Fruit fly (Drosophila melanogaster): ENCODE results near the gene CG31642.
A peak's percentile ranks its signal among the peaks of the same experiment; 100 is the strongest.

CG31642 gene

dm6 chr2L:6075345-6075744 is 43.0 kb upstream of the CG31642 start (continued):
- no peak for TF ChIP-seq sc (optimal IDR thresholded peaks at IDR 0.05)
- no peak for TF ChIP-seq sc (GFP tag; optimal IDR thresholded peaks at IDR 0.05)
- TF ChIP-seq CG7745 (tag; optimal IDR thresholded peaks at IDR 0.05): peak; percentile 95
- no peak for TF ChIP-seq wdn (GFP tag; IDR thresholded peaks at IDR 0.05)
- peak; percentile 34 for TF ChIP-seq nerfin-1 (tag; optimal IDR thresholded peaks at IDR 0.05)
- no peak for TF ChIP-seq MTF-1 (GFP tag; optimal IDR thresholded peaks at IDR 0.05; ENCODE audit: borderline replicate concordance)
- TF ChIP-seq Hand (GFP tag; optimal IDR thresholded peaks at IDR 0.05): no peak
- peak; percentile 95 for TF ChIP-seq kni (GFP tag; optimal IDR thresholded peaks at IDR 0.05)
- no peak for TF ChIP-seq dpn (GFP tag; optimal IDR thresholded peaks at IDR 0.05)
- TF ChIP-seq CG4404 (GFP tag; IDR thresholded peaks at IDR 0.05): no peak
- TF ChIP-seq corto (GFP tag; optimal IDR thresholded peaks at IDR 0.05): no peak
- TF ChIP-seq CG9817 (tag; optimal IDR thresholded peaks at IDR 0.05): no peak
- TF ChIP-seq emc (GFP tag; optimal IDR thresholded peaks at IDR 0.05): no peak
- TF ChIP-seq CG12236 (GFP tag; optimal IDR thresholded peaks at IDR 0.05): no peak
- TF ChIP-seq Side (GFP tag; optimal IDR thresholded peaks at IDR 0.05): no peak
- TF ChIP-seq CG13624 (GFP tag; optimal IDR thresholded peaks at IDR 0.05): no peak
- no peak for TF ChIP-seq Xbp1 (GFP tag; optimal IDR thresholded peaks at IDR 0.05)
- TF ChIP-seq ewg (GFP tag; optimal IDR thresholded peaks at IDR 0.05): no peak
- TF ChIP-seq E2f2 (GFP tag; IDR thresholded peaks at IDR 0.05): no peak
- TF ChIP-seq CG10147 (GFP tag; optimal IDR thresholded peaks at IDR 0.05): no peak
- no peak for TF ChIP-seq Lhr (GFP tag; optimal IDR thresholded peaks at IDR 0.05)
- TF ChIP-seq CG3838 (GFP tag; optimal IDR thresholded peaks at IDR 0.05): no peak
- peak; percentile 43 for TF ChIP-seq Hr3 (GFP tag; optimal IDR thresholded peaks at IDR 0.05)
- peak; percentile 48 for TF ChIP-seq Deaf1 (tag; optimal IDR thresholded peaks at IDR 0.05)
- no peak for TF ChIP-seq CG7786 (GFP tag; optimal IDR thresholded peaks at IDR 0.05)
- no peak for TF ChIP-seq br (optimal IDR thresholded peaks at IDR 0.05)
- TF ChIP-seq Camta (GFP tag; optimal IDR thresholded peaks at IDR 0.05): no peak
- TF ChIP-seq CG13296 (GFP tag; optimal IDR thresholded peaks at IDR 0.05): no peak
- TF ChIP-seq pum (GFP tag; optimal IDR thresholded peaks at IDR 0.05): no peak
- TF ChIP-seq CG10543 (GFP tag; optimal IDR thresholded peaks at IDR 0.05): peak; percentile 41
- no peak for TF ChIP-seq Med (GFP tag)
- TF ChIP-seq CG31441 (GFP tag; IDR thresholded peaks at IDR 0.05): no peak
- TF ChIP-seq fd64A (GFP tag; optimal IDR thresholded peaks at IDR 0.05): peak; percentile 2
- TF ChIP-seq CG12104 (GFP tag; optimal IDR thresholded peaks at IDR 0.05): no peak
- TF ChIP-seq chn (GFP tag; optimal IDR thresholded peaks at IDR 0.05): no peak
- TF ChIP-seq HLHmδ (GFP tag; optimal IDR thresholded peaks at IDR 0.05): no peak
- TF ChIP-seq otp (GFP tag; IDR thresholded peaks at IDR 0.05): no peak
- TF ChIP-seq Pdp1 (GFP tag; optimal IDR thresholded peaks at IDR 0.05): no peak
- TF ChIP-seq NK7.1 (GFP tag; optimal IDR thresholded peaks at IDR 0.05): no peak
- no peak for TF ChIP-seq CG3407 (GFP tag; optimal IDR thresholded peaks at IDR 0.05)
- no peak for TF ChIP-seq D (optimal IDR thresholded peaks at IDR 0.05)
- no peak for TF ChIP-seq D (GFP tag; optimal IDR thresholded peaks at IDR 0.05)
- TF ChIP-seq Chrac-16 (GFP tag; optimal IDR thresholded peaks at IDR 0.05): no peak
- TF ChIP-seq Usf (GFP tag; optimal IDR thresholded peaks at IDR 0.05): no peak
- TF ChIP-seq Hsf (GFP tag; optimal IDR thresholded peaks at IDR 0.05): no peak
- TF ChIP-seq CG3847 (GFP tag; IDR thresholded peaks at IDR 0.05): no peak
- no peak for TF ChIP-seq ab (GFP tag; optimal IDR thresholded peaks at IDR 0.05)
- no peak for TF ChIP-seq CG17802 (tag; optimal IDR thresholded peaks at IDR 0.05)
- TF ChIP-seq Atf3 (GFP tag; optimal IDR thresholded peaks at IDR 0.05): peak; percentile 0
- TF ChIP-seq odd (GFP tag; optimal IDR thresholded peaks at IDR 0.05): no peak
- peak; percentile 55 for TF ChIP-seq CG13894 (tag; optimal IDR thresholded peaks at IDR 0.05)
- TF ChIP-seq Asciz (GFP tag; optimal IDR thresholded peaks at IDR 0.05): no peak
- TF ChIP-seq abd-A (tag; optimal IDR thresholded peaks at IDR 0.05): peak; percentile 94

Data from whole organism, embryonic.